Fruit fly (Drosophila melanogaster): ENCODE measurements around the gene CG32269.

The CG32269 gene

dm6 chr3L:3157651-3158050 lies 51.1 kb downstream of the CG32269 start:
- TF ChIP-seq dpn (GFP tag; optimal IDR thresholded peaks at IDR 0.05) = no peak
- no peak for TF ChIP-seq CG7839 (tag; optimal IDR thresholded peaks at IDR 0.05)
- no peak for TF ChIP-seq Ravus (GFP tag; IDR thresholded peaks at IDR 0.05)
- TF ChIP-seq Ets97D (GFP tag; optimal IDR thresholded peaks at IDR 0.05) = no peak
- no peak for TF ChIP-seq E2f2 (GFP tag; IDR thresholded peaks at IDR 0.05)
- TF ChIP-seq Dll (GFP tag; IDR thresholded peaks at IDR 0.05; ENCODE audit: partially characterized antibody) = no peak
- no peak for TF ChIP-seq gsb-n (tag; optimal IDR thresholded peaks at IDR 0.05)
- no peak for TF ChIP-seq lov (optimal IDR thresholded peaks at IDR 0.05)
- TF ChIP-seq lov (GFP tag; IDR thresholded peaks at IDR 0.05) = no peak
- no peak for TF ChIP-seq tio (GFP tag; optimal IDR thresholded peaks at IDR 0.05)
- TF ChIP-seq wor (GFP tag; IDR thresholded peaks at IDR 0.05) = no peak
